Fruit fly (Drosophila melanogaster) whole organism, wandering third instar larva: ENCODE data around the gene CG7781.

Experiments used
- Abd-B ChIP-seq: fragments of >200 bp; optimal IDR thresholded peaks from 2 replicates; lab custom pipeline; 2017; ENCODE audit warnings: missing biosample characterization, missing genetic modification characterization
- CG32264 ChIP-seq: fragments of 200-800 bp; sonication (Bioruptor generic); optimal IDR thresholded peaks from 2 replicates; lab custom pipeline; 2016; ENCODE audit warnings: missing biosample characterization, missing genetic modification characterization
- CG9705 ChIP-seq: fragments of 200-800 bp; sonication (Bioruptor generic); optimal IDR thresholded peaks from 2 replicates; lab custom pipeline; 2018; ENCODE audit warnings: missing biosample characterization, mild to moderate bottlenecking, missing genetic modification characterization
- CrebA ChIP-seq: fragments of 200-800 bp; sonication (Bioruptor generic); optimal IDR thresholded peaks from 2 replicates; lab custom pipeline; 2016; ENCODE audit warnings: missing biosample characterization, mild to moderate bottlenecking, missing genetic modification characterization, borderline replicate concordance
- Dfd ChIP-seq: fragments of >200 bp; optimal IDR thresholded peaks from 2 replicates; lab custom pipeline; 2017; ENCODE audit warnings: missing biosample characterization, missing genetic modification characterization
- Dif ChIP-seq: fragments of 200-275, 200-300 bp; sonication (Bioruptor generic); optimal IDR thresholded peaks from 2 replicates; lab custom pipeline; 2018; ENCODE audit warnings: missing biosample characterization, missing genetic modification characterization; ENCODE audit not compliant: partially characterized antibody
- GATAd ChIP-seq: sonication (Bioruptor generic); optimal IDR thresholded peaks from 2 replicates; lab custom pipeline; 2016; ENCODE audit warnings: missing biosample characterization, missing genetic modification characterization
- HLH106 ChIP-seq: fragments of 200-800 bp; optimal IDR thresholded peaks from 3 replicates; lab custom pipeline; 2019; ENCODE audit warnings: missing biosample characterization, mild to moderate bottlenecking, missing genetic modification characterization, moderate library complexity
- Hnf4 ChIP-seq: fragments of 200-800 bp; sonication (Bioruptor generic); optimal IDR thresholded peaks from 2 replicates; lab custom pipeline; 2016; ENCODE audit warnings: missing biosample characterization, mild to moderate bottlenecking, missing genetic modification characterization
- Hr78 ChIP-seq: fragments of >200 bp; optimal IDR thresholded peaks from 2 replicates; lab custom pipeline; 2017; ENCODE audit warnings: missing biosample characterization, missing genetic modification characterization
- Hr83 ChIP-seq: fragments of 200-300 bp; sonication (Bioruptor generic); optimal IDR thresholded peaks from 2 replicates; lab custom pipeline; 2016; ENCODE audit warnings: missing biosample characterization, mild to moderate bottlenecking, missing genetic modification characterization, moderate library complexity; ENCODE audit not compliant: poor library complexity, severe bottlenecking
- Jra ChIP-seq: sonication (Bioruptor generic); optimal IDR thresholded peaks from 2 replicates; lab custom pipeline; 2016; ENCODE audit warnings: missing biosample characterization, missing genetic modification characterization
- Mio ChIP-seq: sonication (Bioruptor generic); optimal IDR thresholded peaks from 2 replicates; lab custom pipeline; 2016; ENCODE audit warnings: missing biosample characterization, missing genetic modification characterization
- Myc ChIP-seq: fragments of >200 bp; optimal IDR thresholded peaks from 2 replicates; lab custom pipeline; 2017
- N ChIP-seq: fragments of >200 bp; optimal IDR thresholded peaks from 2 replicates; lab custom pipeline; 2018; ENCODE audit warnings: missing biosample characterization, missing external identifiers, missing genetic modification characterization
- OdsH ChIP-seq: fragments of 200-800 bp; sonication (Bioruptor generic); optimal IDR thresholded peaks from 2 replicates; lab custom pipeline; 2016; ENCODE audit warnings: missing biosample characterization, mild to moderate bottlenecking, missing genetic modification characterization
- Rel ChIP-seq, 2 experiments: fragments of 200-800 bp; sonication (Bioruptor generic) in 1 of 2; optimal IDR thresholded peaks; 2 replicates in 1 of 2; 3 replicates in 1 of 2; lab custom pipeline; 2016 to 2019; ENCODE audit warnings: mild to moderate bottlenecking in 2 of 2, missing biosample characterization in 2 of 2, missing genetic modification characterization in 2 of 2, moderate library complexity in 1 of 2
- Sp1 ChIP-seq: fragments of 200-800 bp; sonication (Bioruptor generic); optimal IDR thresholded peaks from 3 replicates; lab custom pipeline; 2019; ENCODE audit warnings: missing biosample characterization, mild to moderate bottlenecking, missing genetic modification characterization, moderate library complexity
- Vsx2 ChIP-seq: fragments of 200-300, 225-300 bp; sonication (Bioruptor generic); optimal IDR thresholded peaks from 2 replicates; lab custom pipeline; 2018; ENCODE audit warnings: missing biosample characterization, missing genetic modification characterization; ENCODE audit not compliant: partially characterized antibody
- br ChIP-seq: fragments of 200-800 bp; sonication (Bioruptor generic); optimal IDR thresholded peaks from 2 replicates; lab custom pipeline; 2016; ENCODE audit warnings: missing biosample characterization, missing genetic modification characterization
- brk ChIP-seq: fragments of 200-800 bp; sonication (Bioruptor generic); optimal IDR thresholded peaks from 2 replicates; lab custom pipeline; 2016; ENCODE audit warnings: missing biosample characterization, mild to moderate bottlenecking, missing genetic modification characterization
- dmrt93B ChIP-seq: fragments of 200-800 bp; sonication (Bioruptor generic); optimal IDR thresholded peaks from 2 replicates; lab custom pipeline; 2018; ENCODE audit warnings: missing biosample characterization, mild to moderate bottlenecking, missing genetic modification characterization
- dsf ChIP-seq: sonication (Bioruptor generic); optimal IDR thresholded peaks from 2 replicates; lab custom pipeline; 2016; ENCODE audit warnings: missing biosample characterization, missing genetic modification characterization, borderline replicate concordance
- ey ChIP-seq: fragments of 200-800 bp; sonication (Bioruptor generic); optimal IDR thresholded peaks from 2 replicates; lab custom pipeline; 2016; ENCODE audit warnings: missing biosample characterization, missing genetic modification characterization
- fru ChIP-seq: fragments of 200-800 bp; sonication (Bioruptor generic); optimal IDR thresholded peaks from 3 replicates; lab custom pipeline; 2016; ENCODE audit warnings: missing biosample characterization, mild to moderate bottlenecking, missing genetic modification characterization
- h ChIP-seq: fragments of 200-800 bp; sonication (Bioruptor generic); optimal IDR thresholded peaks from 3 replicates; lab custom pipeline; 2016; ENCODE audit warnings: missing biosample characterization, mild to moderate bottlenecking, missing genetic modification characterization
- jim ChIP-seq: fragments of 175-275, 200-325 bp; sonication (Bioruptor generic); optimal IDR thresholded peaks from 2 replicates; lab custom pipeline; 2016; ENCODE audit warnings: missing biosample characterization, mild to moderate bottlenecking, missing genetic modification characterization
- pan ChIP-seq: fragments of >200 bp; optimal IDR thresholded peaks from 2 replicates; lab custom pipeline; 2017
- psq ChIP-seq: fragments of 200-800 bp; sonication (Bioruptor generic); optimal IDR thresholded peaks from 3 replicates; lab custom pipeline; 2017; ENCODE audit warnings: missing biosample characterization, mild to moderate bottlenecking, missing genetic modification characterization, moderate library complexity
- rgr ChIP-seq: fragments of 200-800 bp; sonication (Bioruptor generic); optimal IDR thresholded peaks from 3 replicates; lab custom pipeline; 2016; ENCODE audit warnings: missing biosample characterization, mild to moderate bottlenecking, missing genetic modification characterization
- sage ChIP-seq: fragments of 200-800 bp; sonication (Bioruptor generic); optimal IDR thresholded peaks from 2 replicates; lab custom pipeline; 2016; ENCODE audit warnings: missing biosample characterization, mild to moderate bottlenecking, missing genetic modification characterization
- sv ChIP-seq: fragments of 200-800 bp; sonication (Bioruptor generic); optimal IDR thresholded peaks from 3 replicates; lab custom pipeline; 2016; ENCODE audit warnings: missing biosample characterization, missing genetic modification characterization
- tai ChIP-seq: sonication (Bioruptor generic); optimal IDR thresholded peaks from 2 replicates; lab custom pipeline; 2016; ENCODE audit warnings: missing biosample characterization, missing genetic modification characterization
- usp ChIP-seq: fragments of >200 bp; optimal IDR thresholded peaks from 2 replicates; lab custom pipeline; 2017; ENCODE audit warnings: missing biosample characterization, missing genetic modification characterization

CG7781 gene

dm6 chr2L:8307817-8308551 is 17.2 kb downstream of the CG7781 start, which contains the start of the genes Ostgamma and Mettl14:
TSS of gene Ostgamma (minus strand) at chr2L:8308192.
TSS of gene Mettl14 (plus strand) at chr2L:8308427.
- TF ChIP-seq sage (GFP tag; lab: Kevin White, UChicago), result no peak
- no peak for TF ChIP-seq jim (GFP tag; lab: Kevin White, UChicago)
- no peak for TF ChIP-seq ey (GFP tag; lab: Kevin White, UChicago)
- no peak for TF ChIP-seq CrebA
- peak; percentile 15 for TF ChIP-seq sv (GFP tag; lab: Kevin White, UChicago)
- no peak for TF ChIP-seq CG9705 (GFP tag; lab: Kevin White, UChicago)
- TF ChIP-seq Myc, result peak; percentile 8
- TF ChIP-seq fru (GFP tag; lab: Kevin White, UChicago), result no peak
- TF ChIP-seq h, result no peak
- TF ChIP-seq tai (GFP tag; lab: Kevin White, UChicago), result no peak
- no peak for TF ChIP-seq br (GFP tag; lab: Kevin White, UChicago)
- no peak for TF ChIP-seq Abd-B (GFP tag; lab: Kevin White, UChicago)
- TF ChIP-seq Mio, result no peak
- TF ChIP-seq Hnf4 (GFP tag; lab: Kevin White, UChicago), result no peak
- no peak for TF ChIP-seq Sp1 (GFP tag; lab: Kevin White, UChicago)
- no peak for TF ChIP-seq usp (GFP tag; lab: Kevin White, UChicago)
- TF ChIP-seq Jra (GFP tag; lab: Kevin White, UChicago), result peak; percentile 40
- no peak for TF ChIP-seq CG32264 (GFP tag; lab: Kevin White, UChicago)
- TF ChIP-seq Dif (GFP tag; lab: Kevin White, UChicago), result no peak
- TF ChIP-seq N (GFP tag; lab: Kevin White, UChicago), result no peak
- no peak for TF ChIP-seq dmrt93B (GFP tag; lab: Kevin White, UChicago)
- TF ChIP-seq pan, result no peak
- no peak for TF ChIP-seq brk (GFP tag; lab: Kevin White, UChicago)
- no peak for TF ChIP-seq GATAd
- TF ChIP-seq psq (GFP tag; lab: Kevin White, UChicago), result peak; percentile 9
- TF ChIP-seq HLH106 (tag; lab: Kevin White, UChicago), result peak; percentile 21
- TF ChIP-seq OdsH (GFP tag; lab: Kevin White, UChicago), result peak; percentile 24
- no peak for TF ChIP-seq Dfd (GFP tag; lab: Kevin White, UChicago)
- peak; percentile 29 for TF ChIP-seq dsf (GFP tag; lab: Kevin White, UChicago)
- TF ChIP-seq Hr83 (GFP tag; lab: Kevin White, UChicago), result no peak
- TF ChIP-seq Rel (GFP tag; optimal IDR thresholded peaks at IDR 0.05; lab: Kevin White, UChicago), result no peak
- TF ChIP-seq Rel (tag; optimal IDR thresholded peaks at IDR 0.05; lab: Kevin White, UChicago), result peak; percentile 46
- no peak for TF ChIP-seq Vsx2 (GFP tag; lab: Kevin White, UChicago)

- TF ChIP-seq Sp1 (GFP tag; lab: Kevin White, UChicago) (no peak), sv (GFP tag; lab: Kevin White, UChicago) (no peak), Hr78 (GFP tag; lab: Kevin White, UChicago) (no peak), Myc (no peak), N (GFP tag; lab: Kevin White, UChicago) (no peak), Dfd (GFP tag; lab: Kevin White, UChicago) (no peak)
Measured at dm6 chr2L:8305409-8305808, 19.8 kb downstream of the CG7781 start, which contains the start of gene CG7840. TSS of gene CG7840 (plus strand) at chr2L:8305586.

- TF ChIP-seq usp (GFP tag; lab: Kevin White, UChicago) (no peak), N (GFP tag; lab: Kevin White, UChicago) (no peak), OdsH (GFP tag; lab: Kevin White, UChicago) (no peak), dmrt93B (GFP tag; lab: Kevin White, UChicago) (no peak), rgr (GFP tag; lab: Kevin White, UChicago) (no peak), sage (GFP tag; lab: Kevin White, UChicago) (no peak), HLH106 (tag; lab: Kevin White, UChicago) (no peak), Mio (no peak), Dif (GFP tag; lab: Kevin White, UChicago) (no peak), sv (GFP tag; lab: Kevin White, UChicago) (no peak), dsf (GFP tag; lab: Kevin White, UChicago) (no peak), GATAd (no peak), brk (GFP tag; lab: Kevin White, UChicago) (no peak), Myc (no peak)
Measured at dm6 chr2L:8304635-8305034, 20.6 kb downstream of the CG7781 start.
